Worm (Caenorhabditis elegans): ENCODE results near the gene osta-3.

- TF ChIP-seq aha-1 (tag) (peak; percentile 63), nhr-76 (tag; optimal IDR thresholded peaks at IDR 0.05) (no peak), zag-1 (tag; optimal IDR thresholded peaks at IDR 0.05) (no peak), nhr-237 (tag; optimal IDR thresholded peaks at IDR 0.05) (no peak), snpc-4 (tag; optimal IDR thresholded peaks at IDR 0.05) (no peak), nhr-11 (tag; optimal IDR thresholded peaks at IDR 0.05) (no peak), daf-12 (tag; optimal IDR thresholded peaks at IDR 0.05) (no peak), lin-38 (GFP tag; IDR thresholded peaks at IDR 0.05) (no peak), mxl-2 (GFP tag; conservative IDR thresholded peaks at IDR 0.05) (no peak), unc-39 (tag; optimal IDR thresholded peaks at IDR 0.05) (no peak), egl-27 (tag; optimal IDR thresholded peaks at IDR 0.05) (no peak), nhr-6 (tag; optimal IDR thresholded peaks at IDR 0.05) (no peak), ztf-11 (tag; optimal IDR thresholded peaks at IDR 0.05) (no peak)
Measured at ce11 chrII:14820460-14820859, 8.1 kb downstream of the osta-3 start.
